Fruit fly (Drosophila melanogaster) whole organism, embryonic: ENCODE measurements around the gene CG15046.

Experiments used
- Abd-B ChIP-seq: fragments of 200-800 bp; sonication (Bioruptor generic); optimal IDR thresholded peaks from 2 replicates; lab custom pipeline; 2018; ENCODE audit warnings: missing biosample characterization, mild to moderate bottlenecking, missing genetic modification characterization, moderate library complexity
- Adf1 ChIP-seq: fragments of 200-800 bp; sonication (Bioruptor generic); IDR thresholded peaks from 2 replicates; pipeline ENCODE4 v1.3.6; 2022; ENCODE audit warnings: missing biosample characterization, missing genetic modification characterization
- Blimp-1 ChIP-seq: fragments of 200-800 bp; sonication (Bioruptor generic); optimal IDR thresholded peaks from 3 replicates; lab custom pipeline; 2018; ENCODE audit warnings: missing biosample characterization, missing genetic modification characterization, mild to moderate bottlenecking, moderate library complexity, missing genetic modification reagents
- Bteb2 ChIP-seq: fragments of 200-800 bp; sonication (Bioruptor generic); optimal IDR thresholded peaks from 2 replicates; lab custom pipeline; 2016; ENCODE audit warnings: missing biosample characterization, missing genetic modification characterization
- CG10274 ChIP-seq: fragments of 200-800 bp; sonication (Bioruptor generic); optimal IDR thresholded peaks from 3 replicates; lab custom pipeline; 2017; ENCODE audit warnings: missing biosample characterization, mild to moderate bottlenecking, missing genetic modification characterization
- CG11504 ChIP-seq: fragments of 200-800 bp; sonication (Bioruptor generic); optimal IDR thresholded peaks from 3 replicates; lab custom pipeline; 2019; ENCODE audit warnings: missing biosample characterization, mild to moderate bottlenecking, missing genetic modification characterization, moderate library complexity
- CG12769 ChIP-seq: fragments of 200-800 bp; sonication (Bioruptor generic); optimal IDR thresholded peaks from 2 replicates; lab custom pipeline; 2019; ENCODE audit warnings: missing biosample characterization, mild to moderate bottlenecking, missing genetic modification characterization, moderate library complexity
- CG13287 ChIP-seq: fragments of 200-800 bp; sonication (Bioruptor generic); IDR thresholded peaks from 2 replicates; pipeline ENCODE4 v1.3.6; 2022; ENCODE audit warnings: missing biosample characterization, missing genetic modification characterization; ENCODE audit not compliant: partially characterized antibody
- CG14965 ChIP-seq: fragments of 200-800 bp; sonication (Bioruptor generic); optimal IDR thresholded peaks from 2 replicates; lab custom pipeline; 2016; ENCODE audit warnings: missing biosample characterization, missing genetic modification characterization, borderline replicate concordance
- CG15479 ChIP-seq: fragments of 200-800 bp; sonication (Bioruptor generic); optimal IDR thresholded peaks from 3 replicates; lab custom pipeline; 2019; ENCODE audit warnings: missing biosample characterization, mild to moderate bottlenecking, missing genetic modification characterization, moderate library complexity
- CG1603 ChIP-seq: fragments of 200-800 bp; sonication (Bioruptor generic); optimal IDR thresholded peaks from 2 replicates; lab custom pipeline; 2019; ENCODE audit warnings: missing biosample characterization, mild to moderate bottlenecking, missing genetic modification characterization, moderate library complexity
- CG1647 ChIP-seq: fragments of 200-800 bp; sonication (Bioruptor generic); optimal IDR thresholded peaks from 3 replicates; lab custom pipeline; 2016; ENCODE audit warnings: missing biosample characterization, missing genetic modification characterization
- CG16815 ChIP-seq: fragments of 200-800 bp; sonication (Bioruptor generic); optimal IDR thresholded peaks from 3 replicates; lab custom pipeline; 2017; ENCODE audit warnings: missing biosample characterization, mild to moderate bottlenecking, missing genetic modification characterization
- CG17359 ChIP-seq: fragments of 200-800 bp; sonication (Bioruptor generic); optimal IDR thresholded peaks from 3 replicates; lab custom pipeline; 2018; ENCODE audit warnings: missing biosample characterization, mild to moderate bottlenecking, missing genetic modification characterization, moderate library complexity
- CG30431 ChIP-seq: fragments of 200-800 bp; sonication (Bioruptor generic); optimal IDR thresholded peaks from 2 replicates; lab custom pipeline; 2017; ENCODE audit warnings: missing biosample characterization, missing genetic modification characterization
- CG4820 ChIP-seq: fragments of 200-800 bp; sonication (Bioruptor generic); optimal IDR thresholded peaks from 3 replicates; lab custom pipeline; 2016; ENCODE audit warnings: missing biosample characterization, missing genetic modification characterization
- CG5180 ChIP-seq: fragments of 200-800 bp; sonication (Bioruptor generic); optimal IDR thresholded peaks from 3 replicates; lab custom pipeline; 2017; ENCODE audit warnings: missing biosample characterization, missing genetic modification characterization, mild to moderate bottlenecking, moderate library complexity, missing genetic modification reagents
- CG8290 ChIP-seq, 3 experiments: fragments of 200-800 bp; sonication (Bioruptor generic); optimal IDR thresholded peaks; 2 replicates each; lab custom pipeline; 2016 to 2019; ENCODE audit warnings: missing biosample characterization in 3 of 3, missing genetic modification characterization in 3 of 3, mild to moderate bottlenecking in 2 of 3, moderate library complexity in 1 of 3
- CG8359 ChIP-seq: fragments of 200-800 bp; sonication (Bioruptor generic); optimal IDR thresholded peaks from 2 replicates; lab custom pipeline; 2017; ENCODE audit warnings: missing biosample characterization, mild to moderate bottlenecking, missing genetic modification characterization, borderline replicate concordance
- CG8478 ChIP-seq: fragments of >200 bp; optimal IDR thresholded peaks from 2 replicates; lab custom pipeline; 2018
- CG8765 ChIP-seq: fragments of 200-800 bp; sonication (Bioruptor generic); IDR thresholded peaks from 2 replicates; pipeline ENCODE4 v1.3.6; 2022; ENCODE audit warnings: missing biosample characterization, missing genetic modification characterization
- D ChIP-seq, 2 experiments: fragments of 200-800 bp in 1 of 2; fragments of >200 bp in 1 of 2; sonication (Bioruptor generic) in 1 of 2; optimal IDR thresholded peaks; 2 replicates in 1 of 2; 3 replicates in 1 of 2; lab custom pipeline; 2017; ENCODE audit warnings: mild to moderate bottlenecking in 1 of 2, missing biosample characterization in 1 of 2, missing genetic modification characterization in 1 of 2, missing genetic modification reagents in 1 of 2
- Deaf1 ChIP-seq: fragments of 200-800 bp; optimal IDR thresholded peaks from 3 replicates; lab custom pipeline; 2019; ENCODE audit warnings: missing biosample characterization, mild to moderate bottlenecking, missing genetic modification characterization, moderate library complexity
- Dref ChIP-seq: fragments of 200-800 bp; sonication (Bioruptor generic); IDR thresholded peaks from 2 replicates; pipeline ENCODE4 v1.3.6; 2022; ENCODE audit warnings: missing biosample characterization, missing genetic modification characterization
- Elba2 ChIP-seq: fragments of 200-800 bp; sonication (Bioruptor generic); optimal IDR thresholded peaks from 3 replicates; lab custom pipeline; 2016; ENCODE audit warnings: missing biosample characterization, missing genetic modification characterization
- GATAe ChIP-seq: fragments of 200-800 bp; sonication (Bioruptor generic); conservative IDR thresholded peaks from 2 replicates; pipeline ENCODE4 v1.3.6; 2022; ENCODE audit warnings: missing biosample characterization, missing genetic modification characterization
- HmgD ChIP-seq: fragments of 200-800 bp; sonication (Bioruptor generic); optimal IDR thresholded peaks from 3 replicates; lab custom pipeline; 2016; ENCODE audit warnings: missing biosample characterization, missing genetic modification characterization
- Hsf ChIP-seq: fragments of 200-800 bp; sonication (Bioruptor generic); optimal IDR thresholded peaks from 3 replicates; lab custom pipeline; 2016; ENCODE audit warnings: missing biosample characterization, missing genetic modification characterization
- Myb ChIP-seq: fragments of 200-800 bp; sonication (Bioruptor generic); optimal IDR thresholded peaks from 2 replicates; lab custom pipeline; 2016; ENCODE audit warnings: missing biosample characterization, missing genetic modification characterization
- Rfx ChIP-seq: fragments of 200-800 bp; sonication (Bioruptor generic); IDR thresholded peaks from 2 replicates; pipeline ENCODE4 v1.3.6; 2022; ENCODE audit warnings: missing biosample characterization, missing genetic modification characterization
- Rx ChIP-seq: fragments of 200-800 bp; sonication (Bioruptor generic); IDR thresholded peaks from 2 replicates; pipeline ENCODE4 v1.3.6; 2022; ENCODE audit warnings: missing biosample characterization, missing genetic modification characterization
- Sry-β ChIP-seq: fragments of 200-800 bp; sonication (Bioruptor generic); optimal IDR thresholded peaks from 2 replicates; lab custom pipeline; 2018; ENCODE audit warnings: missing biosample characterization, mild to moderate bottlenecking, missing genetic modification characterization, moderate library complexity
- bigmax ChIP-seq: fragments of 200-800 bp; sonication (Bioruptor generic); optimal IDR thresholded peaks from 2 replicates; lab custom pipeline; 2018; ENCODE audit warnings: missing biosample characterization, mild to moderate bottlenecking, missing genetic modification characterization
- btn ChIP-seq: fragments of 200-800 bp; sonication (Bioruptor generic); optimal IDR thresholded peaks from 2 replicates; lab custom pipeline; 2016; ENCODE audit warnings: missing biosample characterization, missing genetic modification characterization
- cad ChIP-seq: fragments of >200 bp; optimal IDR thresholded peaks from 2 replicates; lab custom pipeline; 2017; ENCODE audit warnings: missing biosample characterization, missing genetic modification characterization
- da ChIP-seq: fragments of 200-800 bp; sonication (Bioruptor generic); optimal IDR thresholded peaks from 2 replicates; lab custom pipeline; 2016; ENCODE audit warnings: missing biosample characterization, missing genetic modification characterization
- disco-r ChIP-seq: fragments of 200-800 bp; sonication (Bioruptor generic); optimal IDR thresholded peaks from 2 replicates; lab custom pipeline; 2016; ENCODE audit warnings: missing biosample characterization, missing genetic modification characterization
- gsb-n ChIP-seq: fragments of 200-800 bp; sonication (Bioruptor generic); optimal IDR thresholded peaks from 3 replicates; lab custom pipeline; 2018; ENCODE audit warnings: missing biosample characterization, mild to moderate bottlenecking, missing genetic modification characterization
- h ChIP-seq: fragments of >200 bp; optimal IDR thresholded peaks from 2 replicates; lab custom pipeline; 2017
- hb ChIP-seq: fragments of 200-800 bp; sonication (Bioruptor generic); IDR thresholded peaks from 3 replicates; pipeline ENCODE4 v1.3.6; 2022; ENCODE audit warnings: missing biosample characterization, missing genetic modification characterization; ENCODE audit not compliant: partially characterized antibody
- kay ChIP-seq: fragments of 200-800 bp; sonication (Bioruptor generic); optimal IDR thresholded peaks from 2 replicates; lab custom pipeline; 2016; ENCODE audit warnings: missing biosample characterization, missing genetic modification characterization
- nerfin-2 ChIP-seq: fragments of 200-800 bp; sonication (Bioruptor generic); IDR thresholded peaks from 2 replicates; pipeline ENCODE4 v1.3.6; 2022; ENCODE audit warnings: missing biosample characterization, missing genetic modification characterization; ENCODE audit not compliant: partially characterized antibody
- onecut ChIP-seq: fragments of 200-800 bp; sonication (Bioruptor generic); IDR thresholded peaks from 2 replicates; pipeline ENCODE4 v1.3.6; 2022; ENCODE audit warnings: missing biosample characterization, missing genetic modification characterization
- pan ChIP-seq, 4 experiments: fragments of >200 bp in 3 of 4; fragments of 200-800 bp in 1 of 4; sonication (Bioruptor generic) in 1 of 4; optimal IDR thresholded peaks in 3 of 4; IDR thresholded peaks in 1 of 4; 2 replicates each; pipeline versions ENCODE4 v1.3.6 to Lab custom; 2017 to 2022; ENCODE audit warnings: missing biosample characterization in 2 of 4, missing genetic modification characterization in 2 of 4, mixed read lengths in 1 of 4
- row ChIP-seq: fragments of 200-800 bp; sonication (Bioruptor generic); IDR thresholded peaks from 3 replicates; pipeline ENCODE4 v1.3.6; 2022; ENCODE audit warnings: missing biosample characterization, missing genetic modification characterization
- sens ChIP-seq: fragments of 200-800 bp; sonication (Bioruptor generic); peaks from one replicate; lab custom pipeline; 2016; ENCODE audit warnings: missing biosample characterization, missing genetic modification characterization
- slbo ChIP-seq: fragments of 200-800 bp; sonication (Bioruptor generic); IDR thresholded peaks from 2 replicates; pipeline ENCODE4 v1.3.6; 2022; ENCODE audit warnings: missing biosample characterization, missing genetic modification characterization
- stwl ChIP-seq: fragments of 200-800 bp; sonication (Bioruptor generic); optimal IDR thresholded peaks from 3 replicates; lab custom pipeline; 2018; ENCODE audit warnings: missing biosample characterization, mild to moderate bottlenecking, missing genetic modification characterization, moderate library complexity
- unc-4 ChIP-seq: fragments of 200-800 bp; sonication (Bioruptor generic); IDR thresholded peaks from 2 replicates; pipeline ENCODE4 v1.3.6; 2022; ENCODE audit warnings: missing biosample characterization, missing genetic modification characterization; ENCODE audit not compliant: partially characterized antibody
- vvl ChIP-seq: fragments of 200-800 bp; sonication (Bioruptor generic); IDR thresholded peaks from 2 replicates; pipeline ENCODE4 v1.3.6; 2022; ENCODE audit warnings: missing biosample characterization, missing genetic modification characterization

Gene CG15046

DNA sequence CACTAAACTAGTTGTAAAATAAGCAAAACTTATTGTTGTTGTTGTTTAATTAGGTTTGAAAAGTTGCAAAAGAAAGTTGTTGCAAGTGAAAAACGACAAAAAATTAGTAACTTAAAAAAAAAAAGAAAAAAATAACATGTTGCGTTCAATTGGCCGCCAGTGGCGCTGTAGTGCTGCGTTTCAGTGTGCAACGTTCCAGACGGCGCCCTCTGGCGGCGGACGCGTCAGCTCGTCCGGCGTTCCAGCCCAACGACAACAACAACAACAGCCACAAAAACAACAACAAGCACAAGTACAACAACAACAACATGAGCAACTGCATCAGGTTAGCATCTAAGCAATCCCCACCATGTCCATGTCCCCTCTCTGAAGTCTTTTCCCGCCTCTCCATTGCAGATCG lies 28.0 kb upstream of the CG15046 start (continued):
- TF ChIP-seq stwl (tag; lab: Kevin White, UChicago), result peak; percentile 27
- no peak for TF ChIP-seq unc-4 (GFP tag; lab: Robert Waterston, UW)
- no peak for TF ChIP-seq h (lab: Kevin White, UChicago)
- no peak for TF ChIP-seq Sry-β (GFP tag; lab: Kevin White, UChicago)
- no peak for TF ChIP-seq Blimp-1 (GFP tag; lab: Kevin White, UChicago)
- peak; percentile 72 for TF ChIP-seq onecut (GFP tag; lab: Robert Waterston, UW)
- no peak for TF ChIP-seq Rx (GFP tag; lab: Robert Waterston, UW)
- TF ChIP-seq CG5180 (GFP tag; lab: Kevin White, UChicago), result peak; percentile 45
- no peak for TF ChIP-seq Bteb2 (GFP tag; lab: Kevin White, UChicago)
- peak; percentile 39 for TF ChIP-seq slbo
- TF ChIP-seq CG13287, result no peak
- TF ChIP-seq CG8290 (GFP tag; optimal IDR thresholded peaks at IDR 0.05; lab: Kevin White, UChicago), result peak; percentile 53
- peak; percentile 19 to 78 for TF ChIP-seq CG8290 (tag; optimal IDR thresholded peaks at IDR 0.05; lab: Kevin White, UChicago)
- TF ChIP-seq D (optimal IDR thresholded peaks at IDR 0.05; lab: Kevin White, UChicago), result no peak
- no peak for TF ChIP-seq D (GFP tag; optimal IDR thresholded peaks at IDR 0.05; lab: Kevin White, UChicago)
- TF ChIP-seq Rfx (GFP tag; lab: Robert Waterston, UW), result peak; percentile 53
- TF ChIP-seq Myb (GFP tag; lab: Kevin White, UChicago), result peak; percentile 6
- no peak for TF ChIP-seq Abd-B (GFP tag; lab: Kevin White, UChicago)
- no peak for TF ChIP-seq CG8359 (GFP tag; lab: Kevin White, UChicago)
- no peak for TF ChIP-seq bigmax (GFP tag; lab: Kevin White, UChicago)
- peak; percentile 92 for TF ChIP-seq CG17359 (tag; lab: Kevin White, UChicago)
- no peak for TF ChIP-seq CG12769
- TF ChIP-seq row (GFP tag; lab: Robert Waterston, UW), result peak; percentile 31; the same call in 1 of the 3 replicates
- no peak for TF ChIP-seq hb (GFP tag; lab: Robert Waterston, UW)
- TF ChIP-seq nerfin-2, result no peak
- peak; percentile 6 for TF ChIP-seq CG4820 (GFP tag; lab: Kevin White, UChicago)
- TF ChIP-seq disco-r (GFP tag; lab: Kevin White, UChicago), result no peak
- TF ChIP-seq gsb-n (tag; lab: Kevin White, UChicago), result no peak
- TF ChIP-seq Dref (GFP tag; lab: Robert Waterston, UW), result no peak
- TF ChIP-seq Adf1, result no peak
- no peak for TF ChIP-seq cad (GFP tag; lab: Kevin White, UChicago)
- TF ChIP-seq CG1647, result no peak
- TF ChIP-seq da (GFP tag; lab: Kevin White, UChicago), result no peak
- TF ChIP-seq CG8765, result no peak
- TF ChIP-seq CG8478 (lab: Kevin White, UChicago), result no peak
- no peak for TF ChIP-seq Deaf1 (tag; lab: Kevin White, UChicago)
- no peak for TF ChIP-seq kay (GFP tag; lab: Kevin White, UChicago)
- TF ChIP-seq CG30431 (GFP tag; lab: Kevin White, UChicago), result no peak
- peak; percentile 66 for TF ChIP-seq sens (GFP tag; lab: Kevin White, UChicago)
- peak; percentile 40; the same call in 1 of the 2 replicates for TF ChIP-seq vvl (GFP tag; lab: Robert Waterston, UW)
- TF ChIP-seq CG10274, result no peak
- no peak for TF ChIP-seq CG14965
- peak; percentile 9 for TF ChIP-seq Elba2
- TF ChIP-seq HmgD (GFP tag; lab: Kevin White, UChicago), result peak; percentile 43
- no peak for TF ChIP-seq CG16815 (GFP tag; lab: Kevin White, UChicago)
- TF ChIP-seq CG1603 (tag; lab: Kevin White, UChicago), result peak; percentile 32
- no peak for TF ChIP-seq pan (optimal IDR thresholded peaks at IDR 0.05; lab: Kevin White, UChicago)
- peak in 1 of 2 experiments; percentile 56 for TF ChIP-seq pan (GFP tag; optimal IDR thresholded peaks at IDR 0.05 in 1 of 2, IDR thresholded peaks at IDR 0.05 in 1 of 2)
- TF ChIP-seq GATAe (GFP tag; lab: Robert Waterston, UW), result no peak
- no peak for TF ChIP-seq btn (GFP tag; lab: Kevin White, UChicago)
- no peak for TF ChIP-seq CG15479
- TF ChIP-seq Hsf (GFP tag; lab: Kevin White, UChicago), result peak; percentile 58
- TF ChIP-seq CG11504, result peak; percentile 65
